Fruit fly (Drosophila melanogaster) whole organism, embryonic: ENCODE results near the gene CG14400.
A peak's percentile ranks its signal among the peaks of the same experiment; 100 is the strongest.

Source experiments
- Atf6 ChIP-seq: fragments of 200-800 bp; sonication (Bioruptor generic); IDR thresholded peaks from 2 replicates; pipeline ENCODE4 v1.3.6; 2022; ENCODE audit warnings: missing biosample characterization, missing genetic modification characterization
- Awh ChIP-seq: fragments of 200-800 bp; sonication (Bioruptor generic); IDR thresholded peaks from 2 replicates; pipeline ENCODE4, ENCODE4 v1.3.6; 2022; ENCODE audit warnings: missing biosample characterization, missing genetic modification characterization
- CG10654 ChIP-seq: fragments of 200-800 bp; sonication (Bioruptor generic); optimal IDR thresholded peaks from 2 replicates; lab custom pipeline; 2016; ENCODE audit warnings: missing biosample characterization, missing genetic modification characterization
- CG11695 ChIP-seq: fragments of 200-800 bp; sonication (Bioruptor generic); IDR thresholded peaks from 3 replicates; pipeline ENCODE4 v1.3.6; 2022; ENCODE audit warnings: missing biosample characterization, missing genetic modification characterization
- CG12769 ChIP-seq: fragments of 200-800 bp; sonication (Bioruptor generic); optimal IDR thresholded peaks from 2 replicates; lab custom pipeline; 2019; ENCODE audit warnings: missing biosample characterization, mild to moderate bottlenecking, missing genetic modification characterization, moderate library complexity
- CG12942 ChIP-seq: fragments of 200-800 bp; sonication (Bioruptor generic); optimal IDR thresholded peaks from 3 replicates; lab custom pipeline; 2016; ENCODE audit warnings: missing biosample characterization, missing genetic modification characterization
- CG15011 ChIP-seq: fragments of 200-800 bp; sonication (Bioruptor generic); optimal IDR thresholded peaks from 3 replicates; lab custom pipeline; 2018; ENCODE audit warnings: missing biosample characterization, mild to moderate bottlenecking, missing genetic modification characterization
- CG2678 ChIP-seq: fragments of 200-800 bp; sonication (Bioruptor generic); optimal IDR thresholded peaks from 3 replicates; lab custom pipeline; 2019; ENCODE audit warnings: missing biosample characterization, mild to moderate bottlenecking, missing genetic modification characterization, moderate library complexity
- CG31224 ChIP-seq: fragments of 200-800 bp; sonication (Bioruptor generic); IDR thresholded peaks from 2 replicates; pipeline ENCODE4 v1.3.6; 2022; ENCODE audit warnings: missing biosample characterization, missing genetic modification characterization
- CG32532 ChIP-seq: fragments of 200-800 bp; sonication (Bioruptor generic); IDR thresholded peaks from 2 replicates; pipeline ENCODE4 v1.3.6; 2022; ENCODE audit warnings: missing biosample characterization, missing genetic modification characterization
- CG33213 ChIP-seq: fragments of 200-800 bp; sonication (Bioruptor generic); optimal IDR thresholded peaks from 3 replicates; lab custom pipeline; 2016; ENCODE audit warnings: missing biosample characterization, missing genetic modification characterization
- CG43689 ChIP-seq: fragments of 200-800 bp; sonication (Bioruptor generic); IDR thresholded peaks from 2 replicates; pipeline ENCODE4 v1.3.6; 2022; ENCODE audit warnings: missing biosample characterization, missing genetic modification characterization
- CG4730 ChIP-seq: fragments of 200-800 bp; sonication (Bioruptor generic); IDR thresholded peaks from 2 replicates; pipeline ENCODE4 v1.3.6; 2022; ENCODE audit warnings: missing biosample characterization, missing genetic modification characterization
- CG5953 ChIP-seq: fragments of 200-800 bp; sonication (Bioruptor generic); IDR thresholded peaks from 2 replicates; pipeline ENCODE4 v1.3.6; 2022; ENCODE audit warnings: missing biosample characterization, missing genetic modification characterization
- CG6791 ChIP-seq: fragments of 200-800 bp; sonication (Bioruptor generic); IDR thresholded peaks from 3 replicates; pipeline ENCODE4 v1.3.6; 2022; ENCODE audit warnings: missing biosample characterization, missing genetic modification characterization; ENCODE audit not compliant: partially characterized antibody
- CG7839 ChIP-seq: fragments of 200-800 bp; sonication (Bioruptor generic); optimal IDR thresholded peaks from 3 replicates; lab custom pipeline; 2018; ENCODE audit warnings: missing biosample characterization, mild to moderate bottlenecking, missing genetic modification characterization, moderate library complexity
- CG7963 ChIP-seq: fragments of 200-800 bp; sonication (Bioruptor generic); IDR thresholded peaks from 3 replicates; pipeline ENCODE4 v1.3.6; 2022; ENCODE audit warnings: missing biosample characterization, missing genetic modification characterization; ENCODE audit not compliant: partially characterized antibody
- CHES-1-like ChIP-seq: fragments of 200-800 bp; sonication (Bioruptor generic); optimal IDR thresholded peaks from 2 replicates; lab custom pipeline; 2016; ENCODE audit warnings: missing biosample characterization, missing genetic modification characterization
- Chrac-16 ChIP-seq: fragments of 200-800 bp; sonication (Bioruptor generic); optimal IDR thresholded peaks from 3 replicates; lab custom pipeline; 2016; ENCODE audit warnings: missing biosample characterization, missing genetic modification characterization
- Dbx ChIP-seq: fragments of 200-800 bp; sonication (Bioruptor generic); IDR thresholded peaks from 3 replicates; pipeline ENCODE4 v1.3.6; 2022; ENCODE audit warnings: missing biosample characterization, missing genetic modification characterization
- Dek ChIP-seq: fragments of 200-800 bp; sonication (Bioruptor generic); optimal IDR thresholded peaks from 3 replicates; lab custom pipeline; 2019; ENCODE audit warnings: missing biosample characterization, mild to moderate bottlenecking, missing genetic modification characterization, moderate library complexity
- Eip74EF ChIP-seq, 2 experiments: fragments of 200-800 bp in 1 of 2; fragments of >200 bp in 1 of 2; sonication (Bioruptor generic) in 1 of 2; optimal IDR thresholded peaks; 2 replicates each; lab custom pipeline; 2017 to 2019; ENCODE audit warnings: missing biosample characterization in 2 of 2, missing genetic modification characterization in 2 of 2, mild to moderate bottlenecking in 1 of 2, moderate library complexity in 1 of 2
- HLH54F ChIP-seq: fragments of 200-800 bp; sonication (Bioruptor generic); optimal IDR thresholded peaks from 3 replicates; lab custom pipeline; 2016; ENCODE audit warnings: missing biosample characterization, missing genetic modification characterization
- Hand ChIP-seq: fragments of 200-800 bp; sonication (Bioruptor generic); optimal IDR thresholded peaks from 2 replicates; lab custom pipeline; 2017; ENCODE audit warnings: mild to moderate bottlenecking, missing biosample characterization, missing genetic modification reagents, missing genetic modification characterization
- Hr3 ChIP-seq: fragments of 200-800 bp; sonication (Bioruptor generic); optimal IDR thresholded peaks from 3 replicates; lab custom pipeline; 2016; ENCODE audit warnings: missing biosample characterization, missing genetic modification characterization
- Hr78 ChIP-seq, 2 experiments: fragments of 200-800 bp in 1 of 2; fragments of >200 bp in 1 of 2; sonication (Bioruptor generic) in 1 of 2; optimal IDR thresholded peaks; 2 replicates each; lab custom pipeline; 2017 to 2019; ENCODE audit warnings: missing biosample characterization in 2 of 2, missing genetic modification characterization in 2 of 2, mild to moderate bottlenecking in 1 of 2, moderate library complexity in 1 of 2
- Hsf ChIP-seq: fragments of 200-800 bp; sonication (Bioruptor generic); optimal IDR thresholded peaks from 3 replicates; lab custom pipeline; 2016; ENCODE audit warnings: missing biosample characterization, missing genetic modification characterization
- Max ChIP-seq: fragments of 200-800 bp; sonication (Bioruptor generic); optimal IDR thresholded peaks from 2 replicates; lab custom pipeline; 2016; ENCODE audit warnings: missing biosample characterization, mild to moderate bottlenecking, missing genetic modification characterization
- Meics ChIP-seq: fragments of 200-800 bp; sonication (Bioruptor generic); optimal IDR thresholded peaks from 2 replicates; lab custom pipeline; 2017; ENCODE audit warnings: missing biosample characterization, mild to moderate bottlenecking, missing genetic modification characterization
- Oli ChIP-seq: fragments of 200-800 bp; sonication (Bioruptor generic); optimal IDR thresholded peaks from 2 replicates; lab custom pipeline; 2018; ENCODE audit warnings: missing biosample characterization, mild to moderate bottlenecking, missing genetic modification characterization, moderate library complexity
- Pdp1 ChIP-seq, 2 experiments: fragments of 200-800 bp; sonication (Bioruptor generic); optimal IDR thresholded peaks; 3 replicates each; lab custom pipeline; 2016; ENCODE audit warnings: missing biosample characterization in 2 of 2, missing genetic modification characterization in 2 of 2, mild to moderate bottlenecking in 1 of 2, moderate library complexity in 1 of 2
- Poxn ChIP-seq: fragments of 200-800 bp; sonication (Bioruptor generic); IDR thresholded peaks from 2 replicates; pipeline ENCODE4 v1.3.6; 2022; ENCODE audit warnings: missing biosample characterization, missing genetic modification characterization
- Ptx1 ChIP-seq: fragments of 200-800 bp; sonication (Bioruptor generic); IDR thresholded peaks from 2 replicates; pipeline ENCODE4 v1.3.6; 2022; ENCODE audit warnings: missing biosample characterization, missing genetic modification characterization
- al ChIP-seq: fragments of 200-800 bp; sonication (Bioruptor generic); IDR thresholded peaks from 2 replicates; pipeline ENCODE4 v1.3.6; 2022; ENCODE audit warnings: missing biosample characterization, missing genetic modification characterization
- az2 ChIP-seq: fragments of 200-800 bp; sonication (Bioruptor generic); optimal IDR thresholded peaks from 3 replicates; lab custom pipeline; 2016; ENCODE audit warnings: missing biosample characterization, missing genetic modification characterization
- br ChIP-seq: fragments of >200 bp; optimal IDR thresholded peaks from 2 replicates; lab custom pipeline; 2017
- crp ChIP-seq, 2 experiments: fragments of 200-800 bp; sonication (Bioruptor generic); optimal IDR thresholded peaks; 2 replicates in 1 of 2; 3 replicates in 1 of 2; lab custom pipeline; 2017; ENCODE audit warnings: missing biosample characterization in 2 of 2, missing genetic modification characterization in 2 of 2, mild to moderate bottlenecking in 1 of 2, moderate library complexity in 1 of 2
- cwo ChIP-seq: fragments of 200-800 bp; sonication (Bioruptor generic); optimal IDR thresholded peaks from 3 replicates; lab custom pipeline; 2017; ENCODE audit warnings: missing biosample characterization, missing genetic modification characterization, mild to moderate bottlenecking, moderate library complexity, missing genetic modification reagents
- exex ChIP-seq: fragments of 200-800 bp; sonication (Bioruptor generic); optimal IDR thresholded peaks from 4 replicates; lab custom pipeline; 2018; ENCODE audit warnings: missing biosample characterization, mild to moderate bottlenecking, missing genetic modification characterization, moderate library complexity
- gro ChIP-seq: fragments of 200-800 bp; sonication (Bioruptor generic); optimal IDR thresholded peaks from 2 replicates; lab custom pipeline; 2016; ENCODE audit warnings: missing biosample characterization, missing genetic modification characterization
- ham ChIP-seq: fragments of 200-800 bp; sonication (Bioruptor generic); IDR thresholded peaks from 2 replicates; pipeline ENCODE4 v1.3.6; 2022; ENCODE audit warnings: missing biosample characterization, missing genetic modification characterization
- hbn ChIP-seq: fragments of 200-800 bp; sonication (Bioruptor generic); IDR thresholded peaks from 2 replicates; pipeline ENCODE4 v1.3.6; 2022; ENCODE audit warnings: missing biosample characterization, missing genetic modification characterization; ENCODE audit not compliant: partially characterized antibody
- her ChIP-seq: fragments of 200-800 bp; sonication (Bioruptor generic); optimal IDR thresholded peaks from 2 replicates; lab custom pipeline; 2016; ENCODE audit warnings: missing biosample characterization, missing genetic modification characterization
- mam ChIP-seq: fragments of 200-800 bp; sonication (Bioruptor generic); optimal IDR thresholded peaks from 3 replicates; lab custom pipeline; 2016; ENCODE audit warnings: missing biosample characterization, missing genetic modification characterization
- row ChIP-seq: fragments of 200-800 bp; sonication (Bioruptor generic); IDR thresholded peaks from 3 replicates; pipeline ENCODE4 v1.3.6; 2022; ENCODE audit warnings: missing biosample characterization, missing genetic modification characterization
- sd ChIP-seq: fragments of 200-800 bp; sonication (Bioruptor generic); optimal IDR thresholded peaks from 3 replicates; lab custom pipeline; 2018; ENCODE audit warnings: missing biosample characterization, mild to moderate bottlenecking, missing genetic modification characterization, moderate library complexity
- zfh2 ChIP-seq: fragments of 200-800 bp; sonication (Bioruptor generic); optimal IDR thresholded peaks from 2 replicates; lab custom pipeline; 2016; ENCODE audit warnings: missing biosample characterization, missing genetic modification characterization

CG14400 gene

dm6 chr2L:20881353-20882079, 23.8 kb upstream of the CG14400 start (continued):
- TF ChIP-seq CG4730 (0 out of 2 replicates have a peak, but pooled peaks have one; percentile 12), CG33213 (GFP tag; lab: Kevin White, UChicago) (peak; percentile 2), Meics (GFP tag; lab: Kevin White, UChicago) (peak; percentile 73), exex (tag; lab: Kevin White, UChicago) (peak; percentile 26), mam (peak; percentile 79), Dek (tag; lab: Kevin White, UChicago) (peak; percentile 31), CG6791 (GFP tag; lab: Robert Waterston, UW) (0 out of 3 replicates have a peak, but pooled peaks have one; percentile 25), hbn (no peak), CG12769 (tag; lab: Kevin White, UChicago) (peak; percentile 86), Awh (GFP tag; lab: Robert Waterston, UW) (peak; percentile 32; the same call in 1 of the 2 replicates), ham (GFP tag; lab: Robert Waterston, UW) (0 out of 2 replicates have a peak, but pooled peaks have one; percentile 19), Dbx (GFP tag; lab: Robert Waterston, UW) (peak; percentile 72; the same call in 2 of the 3 replicates), Chrac-16 (GFP tag; lab: Kevin White, UChicago) (peak; percentile 11), CG12942 (GFP tag; lab: Kevin White, UChicago) (peak; percentile 16), CG5953 (GFP tag; lab: Robert Waterston, UW) (0 out of 2 replicates have a peak, but pooled peaks have one; percentile 27), crp (GFP tag; optimal IDR thresholded peaks at IDR 0.05; lab: Kevin White, UChicago) (no peak), Ptx1 (GFP tag; lab: Robert Waterston, UW) (peak; percentile 58), CG11695 (GFP tag; lab: Robert Waterston, UW) (peak; percentile 44; the same call in 1 of the 3 replicates), CG2678 (peak; percentile 69), HLH54F (GFP tag; lab: Kevin White, UChicago) (peak; percentile 59), Hand (GFP tag; lab: Kevin White, UChicago) (peak; percentile 14), CG43689 (GFP tag; lab: Robert Waterston, UW) (0 out of 2 replicates have a peak, but pooled peaks have one; percentile 17), CG15011 (GFP tag; lab: Kevin White, UChicago) (peak; percentile 55), CG31224 (GFP tag; lab: Robert Waterston, UW) (peak; percentile 59), Pdp1 (GFP tag; optimal IDR thresholded peaks at IDR 0.05; lab: Kevin White, UChicago) (peak; percentile 64 to 72), sd (tag; lab: Kevin White, UChicago) (peak; percentile 22), zfh2 (GFP tag; lab: Kevin White, UChicago) (peak; percentile 61), al (GFP tag; lab: Robert Waterston, UW) (peak; percentile 52), Hsf (GFP tag; lab: Kevin White, UChicago) (peak; percentile 64), Poxn (GFP tag; lab: Robert Waterston, UW) (peak; percentile 54; the same call in 1 of the 2 replicates), Hr78 (GFP tag; optimal IDR thresholded peaks at IDR 0.05; lab: Kevin White, UChicago) (no peak), CG7839 (peak; percentile 65), br (lab: Kevin White, UChicago) (no peak), gro (GFP tag; lab: Kevin White, UChicago) (peak; percentile 67), Oli (tag; lab: Kevin White, UChicago) (peak; percentile 38), cwo (GFP tag; lab: Kevin White, UChicago) (peak; percentile 76), Atf6 (GFP tag; lab: Robert Waterston, UW) (peak; percentile 73), CG7963 (GFP tag; lab: Robert Waterston, UW) (no peak), Hr3 (GFP tag; lab: Kevin White, UChicago) (peak; percentile 25), her (peak; percentile 39), row (GFP tag; lab: Robert Waterston, UW) (peak; percentile 77; the same call in 2 of the 3 replicates), Max (GFP tag; lab: Kevin White, UChicago) (peak; percentile 20), az2 (GFP tag; lab: Kevin White, UChicago) (peak; percentile 35), CHES-1-like (GFP tag; lab: Kevin White, UChicago) (peak; percentile 9), CG32532 (GFP tag; lab: Robert Waterston, UW) (peak; percentile 89), CG10654 (GFP tag; lab: Kevin White, UChicago) (peak; percentile 29), Eip74EF (GFP tag; optimal IDR thresholded peaks at IDR 0.05; lab: Kevin White, UChicago) (peak in 1 of 2 experiments; percentile 83)
